Fruit fly (Drosophila melanogaster): Measurements from ENCODE around the gene AIF.

DNA sequence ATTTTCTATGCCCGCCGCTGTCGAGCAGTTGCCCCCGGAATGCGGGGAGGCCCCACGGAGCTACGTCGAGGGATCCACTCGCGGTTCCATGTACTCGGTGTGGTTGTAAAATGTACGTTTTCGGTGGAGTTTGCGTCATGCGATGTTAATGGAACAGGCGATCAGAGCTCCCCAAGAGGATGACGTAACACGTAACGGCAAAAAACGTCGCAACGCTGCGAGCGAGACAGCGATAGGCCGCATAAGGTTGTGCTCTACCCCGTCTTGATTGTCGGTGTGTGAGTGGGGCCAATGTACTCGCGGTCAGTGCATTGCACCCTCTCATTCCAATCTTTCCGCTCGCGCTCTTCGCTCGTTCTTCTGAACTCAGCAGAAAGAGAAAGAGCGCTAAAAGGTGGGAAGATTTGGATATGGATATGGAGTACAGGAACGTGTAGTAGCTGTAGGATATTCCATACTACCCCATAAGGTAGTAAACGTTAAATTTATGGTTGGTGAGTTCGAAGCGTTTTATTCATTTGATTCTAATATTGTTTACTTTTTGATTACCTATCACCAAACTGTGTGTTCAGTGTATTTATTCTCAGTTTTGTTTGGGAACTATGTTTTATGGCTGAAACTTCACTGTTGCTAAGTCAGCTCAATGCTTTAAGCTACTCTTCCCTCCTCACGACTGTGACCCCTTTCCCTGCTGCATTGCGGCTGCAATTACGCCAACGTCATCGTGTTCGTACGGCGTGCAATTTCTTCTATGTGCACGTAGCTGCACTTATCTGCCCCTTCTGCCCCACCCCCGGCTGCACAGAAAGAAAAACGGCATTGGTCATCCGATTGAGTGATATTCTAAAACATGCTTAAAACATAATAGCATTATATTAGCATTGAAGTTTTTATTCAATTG lies 48.8 kb downstream of the AIF start:
- TF ChIP-seq aop (GFP tag; IDR thresholded peaks at IDR 0.05) = no peak
- TF ChIP-seq schlank (tag; optimal IDR thresholded peaks at IDR 0.05) = no peak
- no peak for TF ChIP-seq CG8290 (GFP tag; optimal IDR thresholded peaks at IDR 0.05)
- TF ChIP-seq CG8290 (tag; optimal IDR thresholded peaks at IDR 0.05) = peak in 1 of 2 experiments; percentile 61
- no peak for TF ChIP-seq ewg (GFP tag; optimal IDR thresholded peaks at IDR 0.05)
- TF ChIP-seq Tbp (GFP tag; optimal IDR thresholded peaks at IDR 0.05) = no peak
- no peak for TF ChIP-seq CG16779 (GFP tag; IDR thresholded peaks at IDR 0.05)
- TF ChIP-seq Nf-YB (GFP tag; optimal IDR thresholded peaks at IDR 0.05) = peak; percentile 19
- TF ChIP-seq lilli (GFP tag; optimal IDR thresholded peaks at IDR 0.05) = no peak
